Worm (Caenorhabditis elegans) whole organism, young adult: ENCODE measurements around the gene srh-78.
"Not testable (repeated sequence)": the region's sequence is repeated elsewhere in the genome, so short reads cannot be mapped to it uniquely, and the experiment has no call there.

ENCODE experiments used
- B0336.3 ChIP-seq: fragments of 200-800 bp; sonication (Bioruptor generic); IDR thresholded peaks from 2 replicates; pipeline ENCODE4 v1.3.6; 2022; ENCODE audit warnings: missing genetic modification characterization, missing compliant biosample characterization
- F10E7.11 ChIP-seq: sonication (generic microtip); optimal IDR thresholded peaks from 2 replicates; lab custom pipeline; 2017; ENCODE audit warnings: mild to moderate bottlenecking, missing genetic modification characterization, moderate library complexity, missing compliant biosample characterization
- F52B5.7 ChIP-seq: sonication (generic microtip); optimal IDR thresholded peaks from 2 replicates; lab custom pipeline; 2016; ENCODE audit warnings: mild to moderate bottlenecking, missing genetic modification characterization, missing compliant biosample characterization
- T26A5.8 ChIP-seq: sonication (generic microtip); optimal IDR thresholded peaks from 2 replicates; lab custom pipeline; 2016; ENCODE audit warnings: missing genetic modification characterization, missing compliant biosample characterization
- akir-1 ChIP-seq: fragments of 200-800 bp; sonication (Bioruptor generic); optimal IDR thresholded peaks from 2 replicates; lab custom pipeline; 2018; ENCODE audit warnings: mild to moderate bottlenecking, missing genetic modification characterization, moderate library complexity, missing compliant biosample characterization
- attf-3 ChIP-seq: fragments of 200-800 bp; sonication (Bioruptor generic); conservative IDR thresholded peaks from 2 replicates; pipeline ENCODE4 v1.3.6; 2022; ENCODE audit warnings: missing genetic modification reagents, missing genetic modification characterization, missing compliant biosample characterization
- attf-5 ChIP-seq: fragments of 200-800 bp; sonication (Bioruptor generic); optimal IDR thresholded peaks from 2 replicates; lab custom pipeline; 2018; ENCODE audit warnings: mild to moderate bottlenecking, missing genetic modification characterization, missing compliant biosample characterization
- cebp-1 ChIP-seq, 2 experiments: fragments of 200-800 bp in 1 of 2; sonication (Bioruptor generic) in 1 of 2; sonication (generic microtip) in 1 of 2; IDR thresholded peaks in 1 of 2; optimal IDR thresholded peaks in 1 of 2; 2 replicates each; pipeline versions ENCODE4 v1.3.6 to Lab custom; 2017 to 2022; ENCODE audit warnings: missing compliant biosample characterization in 2 of 2, missing genetic modification characterization in 2 of 2, mild to moderate bottlenecking in 1 of 2, missing genetic modification reagents in 1 of 2, moderate library complexity in 1 of 2
- ceh-100 ChIP-seq: fragments of 200-800 bp; sonication (Bioruptor generic); IDR thresholded peaks from 2 replicates; pipeline ENCODE4 v1.3.6; 2022; ENCODE audit warnings: missing genetic modification reagents, missing genetic modification characterization, missing compliant biosample characterization
- ceh-27 ChIP-seq: fragments of 200-800 bp; sonication (Bioruptor generic); optimal IDR thresholded peaks from 2 replicates; lab custom pipeline; 2018; ENCODE audit warnings: mild to moderate bottlenecking, missing genetic modification characterization, moderate library complexity, missing compliant biosample characterization
- ceh-40 ChIP-seq: fragments of 200-800 bp; sonication (Bioruptor generic); IDR thresholded peaks from 2 replicates; pipeline ENCODE4 v1.3.6; 2022; ENCODE audit warnings: missing genetic modification characterization, missing compliant biosample characterization
- chd-7 ChIP-seq: sonication (generic microtip); optimal IDR thresholded peaks from 2 replicates; lab custom pipeline; 2016; ENCODE audit warnings: mild to moderate bottlenecking, missing genetic modification characterization, moderate library complexity, missing compliant biosample characterization
- dpl-1 ChIP-seq: fragments of 150-350 bp; optimal IDR thresholded peaks from 2 replicates; lab custom pipeline; 2014; ENCODE audit warnings: missing biosample characterization, missing genetic modification reagents, missing genetic modification characterization
- ets-4 ChIP-seq: fragments of 200-800 bp; sonication (Bioruptor generic); optimal IDR thresholded peaks from 2 replicates; lab custom pipeline; 2018; ENCODE audit warnings: mild to moderate bottlenecking, missing genetic modification characterization, missing compliant biosample characterization
- hlh-26 ChIP-seq: fragments of 200-800 bp; sonication (Bioruptor generic); conservative IDR thresholded peaks from 2 replicates; pipeline ENCODE4 v1.3.6; 2022; ENCODE audit warnings: missing genetic modification reagents, missing genetic modification characterization, missing compliant biosample characterization
- hmg-1.2 ChIP-seq: fragments of 200-800 bp; sonication (Bioruptor generic); IDR thresholded peaks from 2 replicates; pipeline ENCODE4 v1.3.6; 2022; ENCODE audit warnings: missing genetic modification reagents, missing genetic modification characterization, missing compliant biosample characterization
- let-526 ChIP-seq: fragments of 200-800 bp; sonication (Bioruptor generic); IDR thresholded peaks from 2 replicates; pipeline ENCODE4 v1.3.6; 2022; ENCODE audit warnings: missing genetic modification reagents, missing genetic modification characterization, missing compliant biosample characterization
- lin-26 ChIP-seq: fragments of 200-800 bp; sonication (Bioruptor generic); IDR thresholded peaks from 2 replicates; pipeline ENCODE4 v1.3.6; 2022; ENCODE audit warnings: missing genetic modification reagents, missing genetic modification characterization, missing compliant biosample characterization
- lin-35 ChIP-seq, 3 experiments: fragments of 150-350 bp in 2 of 3; sonication (generic microtip) in 1 of 3; optimal IDR thresholded peaks; 2 replicates each; lab custom pipeline; 2014 to 2018; ENCODE audit warnings: missing biosample characterization in 3 of 3, missing genetic modification characterization in 3 of 3, missing genetic modification reagents in 3 of 3
- lin-40 ChIP-seq: sonication (generic microtip); optimal IDR thresholded peaks from 2 replicates; lab custom pipeline; 2016; ENCODE audit warnings: missing genetic modification characterization, mild to moderate bottlenecking, missing compliant biosample characterization, missing genotype, missing genetic modification reagents
- lin-54 ChIP-seq: fragments of 200-800 bp; sonication (Bioruptor generic); optimal IDR thresholded peaks from 2 replicates; lab custom pipeline; 2018; ENCODE audit warnings: mild to moderate bottlenecking, missing genetic modification characterization, missing compliant biosample characterization
- lir-1 ChIP-seq: fragments of 200-800 bp; sonication (Bioruptor generic); conservative IDR thresholded peaks from 2 replicates; pipeline ENCODE4 v1.3.6; 2022; ENCODE audit warnings: missing genetic modification reagents, missing genetic modification characterization, missing compliant biosample characterization
- lsl-1 ChIP-seq: fragments of 200-800 bp; sonication (Bioruptor generic); optimal IDR thresholded peaks from 2 replicates; lab custom pipeline; 2018; ENCODE audit warnings: mild to moderate bottlenecking, missing genetic modification characterization, moderate library complexity, missing compliant biosample characterization
- madf-8 ChIP-seq: fragments of 200-800 bp; sonication (Bioruptor generic); conservative IDR thresholded peaks from 2 replicates; pipeline ENCODE4 v1.3.6; 2022; ENCODE audit warnings: missing genetic modification reagents, missing genetic modification characterization, missing compliant biosample characterization
- mcd-1 ChIP-seq: fragments of 200-800 bp; sonication (Bioruptor generic); IDR thresholded peaks from 2 replicates; pipeline ENCODE4 v1.3.6; 2022; ENCODE audit warnings: missing genetic modification reagents, missing genetic modification characterization, missing compliant biosample characterization
- mes-4 ChIP-seq: sonication (generic microtip); optimal IDR thresholded peaks from 2 replicates; lab custom pipeline; 2016; ENCODE audit warnings: missing genotype, missing genetic modification characterization, missing compliant biosample characterization
- nfya-1 ChIP-seq: sonication (generic microtip); optimal IDR thresholded peaks from 2 replicates; lab custom pipeline; 2017; ENCODE audit warnings: antibody characterized with exemption, missing compliant biosample characterization, missing genetic modification characterization, borderline replicate concordance; ENCODE audit not compliant: insufficient read depth
- nfya-2 ChIP-seq: fragments of 200-800 bp; sonication (Bioruptor generic); IDR thresholded peaks from 2 replicates; pipeline ENCODE4 v1.3.6; 2022; ENCODE audit warnings: missing genetic modification reagents, missing genetic modification characterization, missing compliant biosample characterization
- nfyb-1 ChIP-seq: fragments of 200-800 bp; sonication (Bioruptor generic); IDR thresholded peaks from 2 replicates; pipeline ENCODE4 v1.3.6; 2022; ENCODE audit warnings: missing genetic modification reagents, missing genetic modification characterization, missing compliant biosample characterization
- nhr-27 ChIP-seq: fragments of 200-800 bp; sonication (Bioruptor generic); optimal IDR thresholded peaks from 2 replicates; lab custom pipeline; 2018; ENCODE audit warnings: mild to moderate bottlenecking, missing genetic modification characterization, moderate library complexity, missing compliant biosample characterization
- nhr-80 ChIP-seq: sonication (generic microtip); optimal IDR thresholded peaks from 2 replicates; lab custom pipeline; 2016; ENCODE audit warnings: missing genetic modification characterization, missing compliant biosample characterization
- pha-4 ChIP-seq: fragments of 150-350 bp; sonication (generic microtip); optimal IDR thresholded peaks from 2 replicates; lab custom pipeline; 2014; ENCODE audit warnings: missing biosample characterization, missing genetic modification reagents, missing genetic modification characterization
- rpc-1 ChIP-seq, 2 experiments: fragments of 150-350 bp in 1 of 2; sonication (generic microtip) in 1 of 2; optimal IDR thresholded peaks; 2 replicates each; lab custom pipeline; 2014 to 2018; ENCODE audit warnings: missing biosample characterization in 1 of 2, missing genetic modification characterization in 1 of 2, missing genetic modification reagents in 1 of 2, missing genotype in 1 of 2
- snpc-1.3 ChIP-seq: sonication (generic microtip); optimal IDR thresholded peaks from 2 replicates; lab custom pipeline; 2017; ENCODE audit warnings: missing genetic modification characterization, mild to moderate bottlenecking, missing compliant biosample characterization, antibody characterized with exemption, moderate library complexity, missing genotype, missing genetic modification reagents; ENCODE audit not compliant: insufficient read depth
- snpc-3.4 ChIP-seq: sonication (generic microtip); optimal IDR thresholded peaks from 2 replicates; lab custom pipeline; 2017; ENCODE audit warnings: missing genetic modification characterization, mild to moderate bottlenecking, missing compliant biosample characterization, antibody characterized with exemption, moderate library complexity, missing genotype, missing genetic modification reagents
- snpc-4 ChIP-seq, 5 experiments: fragments of 150-350 bp in 1 of 5; sonication (generic microtip) in 4 of 5; optimal IDR thresholded peaks; 2 replicates each; lab custom pipeline; 2014 to 2018; ENCODE audit warnings: missing genetic modification characterization in 5 of 5, missing biosample characterization in 3 of 5, antibody characterized with exemption in 2 of 5, mild to moderate bottlenecking in 2 of 5, missing compliant biosample characterization in 2 of 5, missing genotype in 2 of 5, moderate library complexity in 2 of 5, missing genetic modification reagents in 1 of 5
- somi-1 ChIP-seq: fragments of 200-800 bp; sonication (Bioruptor generic); optimal IDR thresholded peaks from 2 replicates; lab custom pipeline; 2018; ENCODE audit warnings: mild to moderate bottlenecking, missing genetic modification characterization, missing compliant biosample characterization
- tbp1 ChIP-seq: fragments of 200-800 bp; sonication (Bioruptor generic); optimal IDR thresholded peaks from 2 replicates; lab custom pipeline; 2018; ENCODE audit warnings: mild to moderate bottlenecking, missing genetic modification characterization, missing compliant biosample characterization
- zfh-2 ChIP-seq: fragments of 200-800 bp; sonication (Bioruptor generic); conservative IDR thresholded peaks from 2 replicates; pipeline ENCODE4 v1.3.6; 2022; ENCODE audit warnings: missing genetic modification reagents, missing genetic modification characterization, missing compliant biosample characterization
- ztf-26 ChIP-seq: sonication (generic microtip); optimal IDR thresholded peaks from 2 replicates; lab custom pipeline; 2017; ENCODE audit warnings: missing genetic modification characterization, missing compliant biosample characterization

srh-78 gene

DNA sequence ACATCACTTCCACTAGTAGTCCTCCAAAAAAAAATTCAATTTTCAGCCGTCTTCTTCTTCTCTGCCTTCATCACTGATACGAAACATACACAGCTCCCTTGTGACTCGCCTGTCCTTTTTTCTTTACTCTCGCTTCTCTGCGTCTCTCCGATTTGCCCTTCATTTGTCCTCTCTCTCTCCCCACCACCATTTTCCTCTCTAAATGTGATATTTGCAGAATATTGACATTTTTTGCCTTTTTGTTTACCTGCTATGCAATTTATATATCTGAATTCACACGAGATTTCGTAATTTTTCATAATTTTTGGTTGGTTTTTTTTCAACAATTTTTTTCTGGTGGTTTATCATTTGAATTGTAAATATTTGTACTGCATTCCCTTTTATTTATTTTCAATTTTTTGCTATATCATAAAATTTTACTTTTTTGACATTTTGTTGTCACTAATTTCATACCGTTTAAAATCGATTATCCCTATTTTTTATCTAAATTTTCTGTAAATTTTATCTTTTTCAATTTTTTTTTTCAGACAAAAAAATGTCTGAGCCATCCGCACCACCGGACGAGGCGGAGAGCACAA, 13.0 kb upstream of the srh-78 start, which contains the start of gene lec-12:
lec-12 (plus strand) TSS at position 528 of the 578 bp plus-strand sequence.
- TF ChIP-seq cebp-1 (GFP tag; IDR thresholded peaks at IDR 0.05; lab: Robert Waterston, UW) (peak; percentile 12; the same call in 1 of the 2 replicates), cebp-1 (tag; optimal IDR thresholded peaks at IDR 0.05; lab: Kevin White, UChicago) (peak; percentile 82), mes-4 (no peak), B0336.3 (0 out of 2 replicates have a peak, but pooled peaks have one; percentile 38), chd-7 (no peak), T26A5.8 (tag; lab: Kevin White, UChicago) (no peak), nfya-2 (GFP tag; lab: Robert Waterston, UW) (no peak), lin-40 (tag; lab: Kevin White, UChicago) (peak; percentile 28), ztf-26 (tag; lab: Kevin White, UChicago) (no peak), nhr-80 (peak; percentile 56), tbp1 (no peak), attf-5 (peak; percentile 21), snpc-3.4 (tag; lab: Kevin White, UChicago) (no peak), mcd-1 (no peak), hmg-1.2 (GFP tag; lab: Robert Waterston, UW) (peak; percentile 79; the same call in 1 of the 2 replicates), pha-4 (peak; percentile 32), zfh-2 (GFP tag; lab: Robert Waterston, UW) (0 out of 2 replicates have a peak, but pooled peaks have one; percentile 16)

DNA sequence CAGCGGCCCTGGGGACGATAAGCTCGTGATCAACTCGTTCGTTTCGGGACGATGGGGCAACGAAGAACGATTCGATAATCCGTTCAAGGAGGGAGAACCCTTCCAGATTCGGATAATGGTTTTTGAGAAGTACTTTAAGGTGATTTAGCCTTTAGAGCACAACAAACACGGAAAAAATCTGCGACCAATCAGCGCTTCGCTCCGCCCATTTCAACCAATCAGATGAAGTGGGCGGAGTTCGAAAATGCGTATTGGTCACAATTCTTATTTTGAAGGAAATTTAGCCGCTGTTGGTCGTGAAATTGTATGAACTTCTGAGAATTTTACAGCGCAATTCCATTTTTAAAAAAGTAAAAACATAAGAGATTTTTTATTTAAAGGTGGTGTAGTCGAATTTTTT, 10.1 kb upstream of the srh-78 start:
- TF ChIP-seq ceh-27 (GFP tag; lab: Kevin White, UChicago) (no peak), dpl-1 (GFP tag; lab: Kevin White, UChicago) (no peak), nfyb-1 (peak; percentile 67; the same call in 1 of the 2 replicates), nfya-1 (tag; lab: Kevin White, UChicago) (no peak), F52B5.7 (no peak), ceh-40 (GFP tag; lab: Robert Waterston, UW) (no peak), ets-4 (no peak), lin-54 (GFP tag; lab: Kevin White, UChicago) (no peak), rpc-1 (optimal IDR thresholded peaks at IDR 0.05; lab: Kevin White, UChicago) (no peak), rpc-1 (tag; optimal IDR thresholded peaks at IDR 0.05; lab: Kevin White, UChicago) (no peak)

DNA sequence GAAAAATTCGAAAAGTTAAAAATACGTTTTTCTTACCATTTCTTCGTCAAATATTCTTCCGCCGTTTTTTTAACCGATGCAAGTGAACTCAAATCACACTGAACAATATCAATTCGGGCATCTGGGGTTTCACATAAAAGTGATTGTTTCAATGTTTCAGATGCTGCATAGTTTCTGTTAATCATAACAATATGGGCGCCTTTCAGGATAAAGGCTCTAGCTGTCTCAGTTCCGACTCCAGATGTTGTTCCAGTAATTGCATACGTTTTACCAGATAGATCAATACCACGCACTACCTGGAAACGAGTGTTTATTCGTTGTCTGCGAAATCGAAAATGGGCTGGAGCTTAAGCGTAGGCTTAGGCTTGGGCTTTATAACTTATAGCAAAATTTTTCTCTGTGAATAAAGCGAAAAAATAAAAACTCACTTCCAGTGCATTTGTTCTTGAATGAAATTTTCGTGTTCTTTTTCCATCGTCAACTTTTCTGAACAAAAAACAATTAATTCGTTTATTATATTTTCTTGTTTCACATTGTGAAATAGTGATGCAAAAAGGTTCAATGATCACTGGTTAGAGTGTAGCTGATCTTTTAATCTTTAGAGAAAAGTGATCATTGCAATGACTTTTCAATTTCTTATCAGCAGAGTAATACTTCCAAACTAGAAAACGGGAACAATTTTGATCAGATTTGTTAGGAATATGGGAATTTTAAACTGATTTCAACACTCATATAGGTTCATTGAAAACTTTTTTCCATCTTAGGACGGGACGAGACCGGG, 5.4 kb upstream of the srh-78 start:
- TF ChIP-seq nhr-80 (peak; percentile 51), lin-35 (GFP tag; optimal IDR thresholded peaks at IDR 0.05; lab: Kevin White, UChicago) (no peak)

DNA sequence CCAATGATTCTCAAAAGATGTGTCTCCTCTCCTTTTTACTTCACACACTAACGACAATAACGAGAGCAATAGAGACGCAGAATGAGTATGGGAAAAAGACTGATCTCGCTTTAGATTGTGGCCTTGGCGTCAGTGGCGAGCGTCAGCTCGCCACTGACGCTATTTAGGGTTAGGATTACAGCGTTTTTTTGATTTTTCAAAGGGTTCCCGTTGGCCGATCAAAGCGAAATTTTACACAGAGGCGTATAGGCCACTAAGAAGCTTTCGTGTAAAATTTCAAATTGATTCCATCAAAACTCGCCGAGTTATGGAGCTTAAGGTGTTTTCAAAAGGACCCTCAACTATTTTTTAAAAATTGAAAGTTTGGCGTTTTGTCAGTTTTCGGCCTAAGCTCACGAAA, 4.3 kb upstream of the srh-78 start, which contains the start of gene DC2.5:
DC2.5 (minus strand) TSS at position 101 of the 400 bp plus-strand sequence.
- not testable (repeated sequence) for TF ChIP-seq lir-1; nhr-27; akir-1 (GFP tag; lab: Kevin White, UChicago)
- TF ChIP-seq, all 124 proteins: peak for 0; not testable (repeated sequence) for 124

DNA sequence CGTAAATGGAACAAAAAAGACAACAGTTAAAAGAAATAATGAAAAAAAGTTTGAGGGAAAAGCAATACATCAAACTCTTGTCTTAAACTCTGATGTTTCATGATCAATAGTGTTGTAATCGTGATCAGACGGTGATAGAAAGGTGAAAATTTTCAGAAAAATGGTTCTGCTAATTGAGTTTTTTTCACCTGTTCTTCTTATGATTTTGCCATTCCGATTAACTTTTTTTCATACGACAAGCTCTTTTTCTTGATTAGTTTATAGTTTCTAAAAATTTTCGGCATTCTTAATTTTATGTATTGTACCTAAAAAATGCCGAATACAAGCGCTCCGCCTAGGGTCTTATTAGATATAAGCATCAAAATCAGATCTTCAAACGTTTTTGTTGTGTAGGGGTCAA, 1.2 kb upstream of the srh-78 start:
- TF ChIP-seq snpc-1.3 (tag; lab: Kevin White, UChicago) (no peak), attf-3 (no peak), let-526 (GFP tag; lab: Robert Waterston, UW) (no peak), ceh-100 (no peak), lin-26 (GFP tag; lab: Robert Waterston, UW) (no peak), snpc-4 (GFP tag; optimal IDR thresholded peaks at IDR 0.05; lab: Kevin White, UChicago) (no peak), snpc-4 (tag; optimal IDR thresholded peaks at IDR 0.05; lab: Kevin White, UChicago) (no peak), F10E7.11 (tag; lab: Kevin White, UChicago) (no peak), hlh-26 (no peak), lsl-1 (GFP tag; lab: Kevin White, UChicago) (no peak), somi-1 (no peak), madf-8 (GFP tag; lab: Robert Waterston, UW) (no peak)
